Fruit fly (Drosophila melanogaster): Measurements from ENCODE around the gene rasp.

The rasp gene

dm6 chr3L:3187263-3187662 lies 25.3 kb downstream of the rasp start, which contains the start of gene CG14957:
Gene CG14957 (plus strand): TSS chr3L:3187563.
- peak; percentile 39 for TF ChIP-seq noc (tag; optimal IDR thresholded peaks at IDR 0.05)

- no peak for TF ChIP-seq noc (tag; optimal IDR thresholded peaks at IDR 0.05)
These were observed 27.7 kb downstream of the rasp start, which contains the start of the genes CG42525 and CG14958 for dm6 chr3L:3189647-3190046. Gene CG42525 (minus strand): TSS chr3L:3189747. Gene CG14958 (plus strand): TSS chr3L:3189978.

dm6 chr3L:3192333-3192894 lies 30.4 kb downstream of the rasp start, which contains the start of gene CG14965:
Gene CG14965 (minus strand): TSS chr3L:3192491.
- no peak for TF ChIP-seq noc (tag; optimal IDR thresholded peaks at IDR 0.05)

- TF ChIP-seq noc (tag; optimal IDR thresholded peaks at IDR 0.05) = peak; percentile 87
These were observed 30.9 kb downstream of the rasp start, which contains the start of gene Hsp83 for dm6 chr3L:3192912-3193311. Gene Hsp83 (plus strand): TSS chr3L:3192969.

- TF ChIP-seq noc (tag; optimal IDR thresholded peaks at IDR 0.05) = peak; percentile 93
These were observed 32.1 kb downstream of the rasp start for dm6 chr3L:3194059-3194458.

dm6 chr3L:3197464-3197863 lies 35.5 kb downstream of the rasp start, which contains the start of gene CG14966:
Gene CG14966 (minus strand): TSS chr3L:3197631.
- no peak for TF ChIP-seq noc (tag; optimal IDR thresholded peaks at IDR 0.05)

- TF ChIP-seq noc (tag; optimal IDR thresholded peaks at IDR 0.05) = peak; percentile 82
These were observed 36.7 kb downstream of the rasp start, which contains the start of the genes CG32276 and gry for dm6 chr3L:3198447-3199402. Gene CG32276 (minus strand): TSS chr3L:3199047. Gene gry (plus strand): TSS chr3L:3199090.

dm6 chr3L:3203062-3203461 lies 41.1 kb downstream of the rasp start, which contains the start of gene CG32271:
Gene CG32271 (minus strand): TSS chr3L:3203162.
- no peak for TF ChIP-seq noc (tag; optimal IDR thresholded peaks at IDR 0.05)

dm6 chr3L:3204348-3204747 lies 42.4 kb downstream of the rasp start, which contains the start of gene CG33159:
Gene CG33159 (minus strand): TSS chr3L:3204448.
- no peak for TF ChIP-seq noc (tag; optimal IDR thresholded peaks at IDR 0.05)

- TF ChIP-seq noc (tag; optimal IDR thresholded peaks at IDR 0.05) = no peak
These were observed 43.4 kb downstream of the rasp start, which contains the start of gene CG32277 for dm6 chr3L:3205349-3205748. Gene CG32277 (minus strand): TSS chr3L:3205449.

dm6 chr3L:3206263-3206662 lies 44.3 kb downstream of the rasp start, which contains the start of gene CG33160:
Gene CG33160 (minus strand): TSS chr3L:3206363.
- no peak for TF ChIP-seq noc (tag; optimal IDR thresholded peaks at IDR 0.05)

dm6 chr3L:3208895-3209294 lies 46.9 kb downstream of the rasp start, which contains the start of the genes CG32269 and CG32270:
Gene CG32269 (minus strand): TSS chr3L:3208985.
Gene CG32270 (minus strand): TSS chr3L:3208985.
- TF ChIP-seq noc (tag; optimal IDR thresholded peaks at IDR 0.05) = no peak
